Worm (Caenorhabditis elegans) whole organism, L4 larva: ENCODE results near the gene tps-2.
A peak's percentile ranks its signal among the peaks of the same experiment; 100 is the strongest.

Experiments used
- R02D3.7 ChIP-seq: fragments of 150-350 bp; sonication (generic microtip); optimal IDR thresholded peaks from 3 replicates; lab custom pipeline; 2014; ENCODE audit warnings: missing biosample characterization, missing genetic modification characterization
- Y105C5A.15 ChIP-seq: fragments of 200-800 bp; sonication (Bioruptor generic); IDR thresholded peaks from 2 replicates; pipeline ENCODE4 v1.3.6; 2022; ENCODE audit warnings: missing genetic modification characterization, missing compliant biosample characterization
- Y75B8A.6 ChIP-seq: fragments of 200-800 bp; sonication (Bioruptor generic); IDR thresholded peaks from 2 replicates; pipeline ENCODE4 v1.3.6; 2022; ENCODE audit warnings: missing genetic modification reagents, missing genetic modification characterization, missing compliant biosample characterization
- ZK546.5 ChIP-seq, 2 experiments: sonication (generic microtip); optimal IDR thresholded peaks; 2 replicates each; lab custom pipeline; 2017; ENCODE audit warnings: missing biosample characterization in 2 of 2, missing genetic modification characterization in 2 of 2
- aha-1 ChIP-seq: fragments of 150-350 bp; peaks from one replicate; lab custom pipeline; 2014; ENCODE audit warnings: missing biosample characterization, missing genetic modification characterization
- aly-2 ChIP-seq: sonication (generic microtip); optimal IDR thresholded peaks from 2 replicates; lab custom pipeline; 2018; ENCODE audit warnings: missing biosample characterization, missing genetic modification characterization
- attf-4 ChIP-seq: sonication (generic microtip); optimal IDR thresholded peaks from 3 replicates; lab custom pipeline; 2017; ENCODE audit warnings: missing biosample characterization, missing genetic modification characterization
- ceh-32 ChIP-seq: sonication (generic microtip); optimal IDR thresholded peaks from 2 replicates; lab custom pipeline; 2016; ENCODE audit warnings: mild to moderate bottlenecking, missing genetic modification characterization, missing compliant biosample characterization; ENCODE audit not compliant: poor library complexity
- ceh-44 ChIP-seq: fragments of 200-800 bp; sonication (Bioruptor generic); IDR thresholded peaks from 2 replicates; pipeline ENCODE4 v1.3.6; 2022; ENCODE audit warnings: missing genetic modification reagents, missing genetic modification characterization, missing compliant biosample characterization
- ceh-62 ChIP-seq: sonication (generic microtip); optimal IDR thresholded peaks from 2 replicates; lab custom pipeline; 2017; ENCODE audit warnings: missing biosample characterization, missing genetic modification characterization
- daf-12 ChIP-seq: fragments of 150-350 bp; optimal IDR thresholded peaks from 2 replicates; lab custom pipeline; 2014; ENCODE audit warnings: missing biosample characterization, missing genetic modification reagents, missing genetic modification characterization
- daf-16 ChIP-seq, 3 experiments: sonication (generic microtip); optimal IDR thresholded peaks; 2 replicates each; lab custom pipeline; 2016 to 2017; ENCODE audit warnings: missing genetic modification characterization in 3 of 3, missing genetic modification reagents in 3 of 3, mild to moderate bottlenecking in 2 of 3, missing compliant biosample characterization in 2 of 3, missing biosample characterization in 1 of 3, moderate library complexity in 1 of 3
- dmd-6 ChIP-seq: fragments of 200-800 bp; sonication (Bioruptor generic); IDR thresholded peaks from 2 replicates; pipeline ENCODE4 v1.3.6; 2022; ENCODE audit warnings: missing genetic modification reagents, missing genetic modification characterization, missing compliant biosample characterization
- dmd-8 ChIP-seq: fragments of 200-800 bp; sonication (Bioruptor generic); IDR thresholded peaks from 2 replicates; pipeline ENCODE4 v1.3.6; 2022; ENCODE audit warnings: missing genetic modification characterization, missing compliant biosample characterization
- dpl-1 ChIP-seq: fragments of 150-350 bp; optimal IDR thresholded peaks from 2 replicates; lab custom pipeline; 2014; ENCODE audit warnings: missing biosample characterization, missing genetic modification reagents, missing genetic modification characterization
- dve-1 ChIP-seq: sonication (generic microtip); optimal IDR thresholded peaks from 2 replicates; lab custom pipeline; 2017; ENCODE audit warnings: antibody characterized with exemption, mild to moderate bottlenecking, missing genetic modification characterization, missing compliant biosample characterization; ENCODE audit not compliant: insufficient read depth
- egl-27 ChIP-seq: sonication (generic microtip); optimal IDR thresholded peaks from 3 replicates; lab custom pipeline; 2017; ENCODE audit warnings: missing biosample characterization, missing genetic modification reagents, missing genetic modification characterization
- egl-43 ChIP-seq: fragments of 200-800 bp; sonication (Bioruptor generic); IDR thresholded peaks from 2 replicates; pipeline ENCODE4 v1.3.6; 2022; ENCODE audit warnings: missing genetic modification reagents, missing genetic modification characterization, missing compliant biosample characterization
- hmg-1.1 ChIP-seq: fragments of 200-800 bp; sonication (Bioruptor generic); IDR thresholded peaks from 2 replicates; pipeline ENCODE4 v1.3.6; 2022; ENCODE audit warnings: missing genetic modification reagents, missing genetic modification characterization, missing compliant biosample characterization
- lin-13 ChIP-seq: fragments of 150-350 bp; optimal IDR thresholded peaks from 2 replicates; lab custom pipeline; 2014; ENCODE audit warnings: missing biosample characterization, missing genetic modification reagents, missing genetic modification characterization
- lin-15B ChIP-seq: fragments of 150-350 bp; sonication (generic microtip); optimal IDR thresholded peaks from 3 replicates; lab custom pipeline; 2014; ENCODE audit warnings: missing biosample characterization, missing genetic modification characterization
- lin-29 ChIP-seq: fragments of 200-800 bp; sonication (Bioruptor generic); IDR thresholded peaks from 2 replicates; pipeline ENCODE4 v1.3.6; 2022; ENCODE audit warnings: missing genetic modification reagents, missing genetic modification characterization, missing compliant biosample characterization
- lin-39 ChIP-seq: fragments of 150-350 bp; optimal IDR thresholded peaks from 2 replicates; lab custom pipeline; 2014; ENCODE audit warnings: missing biosample characterization, missing genetic modification reagents, missing genetic modification characterization
- mep-1 ChIP-seq: fragments of 150-350 bp; sonication (generic microtip); optimal IDR thresholded peaks from 3 replicates; lab custom pipeline; 2014; ENCODE audit warnings: missing biosample characterization, missing genetic modification characterization
- mes-2 ChIP-seq: sonication (generic microtip); optimal IDR thresholded peaks from 2 replicates; lab custom pipeline; 2016; ENCODE audit warnings: missing genotype, mild to moderate bottlenecking, missing genetic modification characterization, missing compliant biosample characterization; ENCODE audit not compliant: poor library complexity, severe bottlenecking
- mxl-2 ChIP-seq: fragments of 200-800 bp; sonication (Bioruptor generic); conservative IDR thresholded peaks from 2 replicates; pipeline ENCODE4 v1.3.6; 2022; ENCODE audit warnings: missing genetic modification reagents, missing genetic modification characterization, missing compliant biosample characterization
- mxl-3 ChIP-seq: fragments of 200-800 bp; sonication (Bioruptor generic); optimal IDR thresholded peaks from 2 replicates; lab custom pipeline; 2018; ENCODE audit warnings: mild to moderate bottlenecking, missing genetic modification characterization, missing compliant biosample characterization
- nhr-102 ChIP-seq: sonication (generic microtip); optimal IDR thresholded peaks from 2 replicates; lab custom pipeline; 2016; ENCODE audit warnings: mild to moderate bottlenecking, missing genetic modification characterization, moderate library complexity, missing compliant biosample characterization
- nhr-111 ChIP-seq: fragments of 200-800 bp; sonication (Bioruptor generic); optimal IDR thresholded peaks from 2 replicates; lab custom pipeline; 2018; ENCODE audit warnings: mild to moderate bottlenecking, missing genetic modification characterization, missing compliant biosample characterization
- nhr-28 ChIP-seq: fragments of 150-350 bp; optimal IDR thresholded peaks from 2 replicates; lab custom pipeline; 2014; ENCODE audit warnings: missing biosample characterization, missing genetic modification characterization
- nhr-6 ChIP-seq: fragments of 150-350 bp; optimal IDR thresholded peaks from 2 replicates; lab custom pipeline; 2014; ENCODE audit warnings: missing biosample characterization, missing genetic modification characterization
- nhr-77 ChIP-seq: fragments of 150-350 bp; optimal IDR thresholded peaks from 2 replicates; lab custom pipeline; 2014; ENCODE audit warnings: missing biosample characterization, missing genetic modification characterization
- pha-4 ChIP-seq, 2 experiments: fragments of 150-350 bp in 1 of 2; fragments of 200-800 bp in 1 of 2; sonication (Bioruptor generic) in 1 of 2; IDR thresholded peaks in 1 of 2; optimal IDR thresholded peaks in 1 of 2; 2 replicates each; pipeline versions ENCODE4 v1.3.6 to Lab custom; 2014 to 2022; ENCODE audit warnings: missing genetic modification characterization in 2 of 2, missing genetic modification reagents in 2 of 2, missing biosample characterization in 1 of 2, missing compliant biosample characterization in 1 of 2
- php-3 ChIP-seq: fragments of 200-800 bp; sonication (Bioruptor generic); IDR thresholded peaks from 2 replicates; pipeline ENCODE4 v1.3.6; 2022; ENCODE audit warnings: missing genetic modification reagents, missing genetic modification characterization, missing compliant biosample characterization
- pqm-1 ChIP-seq: sonication (generic microtip); optimal IDR thresholded peaks from 2 replicates; lab custom pipeline; 2017; ENCODE audit warnings: missing biosample characterization, missing genetic modification characterization
- rbr-2 ChIP-seq: sonication (generic microtip); optimal IDR thresholded peaks from 2 replicates; lab custom pipeline; 2016; ENCODE audit warnings: missing genotype, missing genetic modification characterization, missing compliant biosample characterization
- saeg-2 ChIP-seq: fragments of 200-800 bp; sonication (Bioruptor generic); IDR thresholded peaks from 2 replicates; pipeline ENCODE4 v1.3.6; 2022; ENCODE audit warnings: missing genetic modification reagents, missing genetic modification characterization, missing compliant biosample characterization
- snpc-1.2 ChIP-seq: fragments of 200-800 bp; sonication (Bioruptor generic); IDR thresholded peaks from 2 replicates; pipeline ENCODE4 v1.3.6; 2022; ENCODE audit warnings: missing genetic modification reagents, missing genetic modification characterization, missing compliant biosample characterization
- tag-97 ChIP-seq: fragments of 200-800 bp; sonication (Bioruptor generic); IDR thresholded peaks from 2 replicates; pipeline ENCODE4 v1.3.6; 2022; ENCODE audit warnings: missing genetic modification characterization, missing compliant biosample characterization
- unc-130 ChIP-seq: sonication (generic microtip); optimal IDR thresholded peaks from 2 replicates; lab custom pipeline; 2016; ENCODE audit warnings: missing genetic modification reagents, missing genetic modification characterization, missing compliant biosample characterization
- zfp-2 ChIP-seq: sonication (generic microtip); optimal IDR thresholded peaks from 2 replicates; lab custom pipeline; 2016; ENCODE audit warnings: mild to moderate bottlenecking, missing genetic modification characterization, missing compliant biosample characterization
- zfp-3 ChIP-seq: fragments of 200-800 bp; sonication (Bioruptor generic); conservative IDR thresholded peaks from 2 replicates; pipeline ENCODE4 v1.3.6; 2022; ENCODE audit warnings: missing genetic modification reagents, missing genetic modification characterization, missing compliant biosample characterization
- zip-11 ChIP-seq: fragments of 200-800 bp; sonication (Bioruptor generic); IDR thresholded peaks from 2 replicates; pipeline ENCODE4 v1.3.6; 2022; ENCODE audit warnings: missing genetic modification characterization, missing compliant biosample characterization
- ztf-11 ChIP-seq: fragments of 150-350 bp; optimal IDR thresholded peaks from 2 replicates; lab custom pipeline; 2014; ENCODE audit warnings: missing biosample characterization, missing genetic modification characterization

Gene tps-2

DNA sequence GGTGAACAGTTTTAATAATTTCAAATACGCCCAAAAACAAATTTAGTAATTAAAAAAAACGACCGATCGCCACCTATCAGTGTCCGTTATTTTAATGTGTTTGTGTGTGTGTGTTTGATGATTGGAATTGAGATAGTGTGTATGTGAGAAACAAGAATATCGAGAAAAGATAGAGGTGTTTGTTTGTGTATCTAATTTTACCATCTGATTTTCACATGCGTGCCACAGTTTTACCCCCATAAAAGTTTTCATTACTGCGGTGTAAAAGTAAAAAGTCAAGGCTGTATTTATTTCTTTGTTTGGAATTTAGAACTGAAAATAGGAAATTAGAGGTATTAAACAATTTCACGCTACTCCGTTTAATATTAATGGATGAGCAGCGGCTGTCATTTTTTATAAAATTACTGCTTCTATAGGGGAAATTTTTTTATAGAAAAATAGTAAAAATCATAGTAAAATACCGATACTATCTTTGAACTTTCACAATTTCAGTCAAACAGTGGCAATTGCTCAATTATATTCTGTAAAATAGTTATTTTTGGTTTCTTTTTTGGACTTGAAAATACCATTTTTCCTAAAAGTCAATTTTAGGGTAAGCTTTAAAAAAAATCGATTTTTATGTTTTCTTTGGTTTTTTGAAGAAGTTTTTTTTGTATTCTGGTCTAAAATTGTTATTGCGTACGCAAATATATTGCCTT is 620 bp upstream of the tps-2 start (continued):
- TF ChIP-seq nhr-6 (tag; lab: Kevin White, UChicago) (peak; percentile 1), dmd-8 (GFP tag; lab: Robert Waterston, UW) (no peak), nhr-77 (peak; percentile 87), mep-1 (tag; lab: Kevin White, UChicago) (peak; percentile 14), zip-11 (GFP tag; lab: Robert Waterston, UW) (0 out of 2 replicates have a peak, but pooled peaks have one; percentile 30), aha-1 (tag; lab: Kevin White, UChicago) (peak; percentile 97), lin-29 (GFP tag; lab: Robert Waterston, UW) (no peak), ceh-44 (GFP tag; lab: Robert Waterston, UW) (no peak), daf-16 (GFP tag; optimal IDR thresholded peaks at IDR 0.05; lab: Kevin White, UChicago) (no peak), daf-16 (tag; optimal IDR thresholded peaks at IDR 0.05; lab: Kevin White, UChicago) (peak; percentile 71), snpc-1.2 (GFP tag; lab: Robert Waterston, UW) (no peak), ZK546.5 (tag; optimal IDR thresholded peaks at IDR 0.05; lab: Kevin White, UChicago) (no peak), pha-4 (GFP tag; IDR thresholded peaks at IDR 0.05; lab: Robert Waterston, UW) (no peak), pha-4 (tag; optimal IDR thresholded peaks at IDR 0.05; lab: Kevin White, UChicago) (no peak), lin-39 (tag; lab: Kevin White, UChicago) (no peak), rbr-2 (tag; lab: Kevin White, UChicago) (no peak), unc-130 (no peak), nhr-111 (no peak), egl-43 (no peak), nhr-102 (tag; lab: Kevin White, UChicago) (no peak), attf-4 (tag; lab: Kevin White, UChicago) (no peak), daf-12 (no peak), Y105C5A.15 (no peak), dmd-6 (GFP tag; lab: Robert Waterston, UW) (peak; percentile 40), lin-13 (GFP tag; lab: Kevin White, UChicago) (no peak), lin-15B (tag; lab: Kevin White, UChicago) (no peak), dpl-1 (GFP tag; lab: Kevin White, UChicago) (no peak), mxl-3 (GFP tag; lab: Kevin White, UChicago) (peak; percentile 28), php-3 (GFP tag; lab: Robert Waterston, UW) (peak; percentile 74; the same call in 1 of the 2 replicates), nhr-28 (tag; lab: Kevin White, UChicago) (peak; percentile 85), R02D3.7 (tag; lab: Kevin White, UChicago) (no peak), saeg-2 (GFP tag; lab: Robert Waterston, UW) (0 out of 2 replicates have a peak, but pooled peaks have one; percentile 57), zfp-3 (GFP tag; lab: Robert Waterston, UW) (peak; percentile 74), aly-2 (tag; lab: Kevin White, UChicago) (no peak), Y75B8A.6 (no peak), hmg-1.1 (GFP tag; lab: Robert Waterston, UW) (no peak), ceh-32 (tag; lab: Kevin White, UChicago) (no peak), mxl-2 (GFP tag; lab: Robert Waterston, UW) (no peak), tag-97 (no peak), ztf-11 (tag; lab: Kevin White, UChicago) (no peak), dve-1 (tag; lab: Kevin White, UChicago) (peak; percentile 15), pqm-1 (tag; lab: Kevin White, UChicago) (peak; percentile 61), ceh-62 (no peak), egl-27 (no peak), mes-2 (tag; lab: Kevin White, UChicago) (peak; percentile 22), zfp-2 (tag; lab: Kevin White, UChicago) (no peak)
